Worm (Caenorhabditis elegans): ENCODE measurements around the gene E02H4.5.

The E02H4.5 gene

ce11 chrX:14255031-14255430 is at the start of gene E02H4.5:
Gene E02H4.5, minus strand, starts transcription at chrX:14255131.
- TF ChIP-seq daf-16 (GFP tag; optimal IDR thresholded peaks at IDR 0.05): no peak
- no peak for TF ChIP-seq daf-16 (tag; optimal IDR thresholded peaks at IDR 0.05)
- TF ChIP-seq nhr-77 (tag; optimal IDR thresholded peaks at IDR 0.05): no peak
- TF ChIP-seq mdl-1 (tag; optimal IDR thresholded peaks at IDR 0.05): no peak
- TF ChIP-seq dmd-6 (GFP tag; IDR thresholded peaks at IDR 0.05): no peak
- TF ChIP-seq zfp-3 (GFP tag; conservative IDR thresholded peaks at IDR 0.05): no peak
- TF ChIP-seq php-3 (GFP tag; IDR thresholded peaks at IDR 0.05): no peak
- TF ChIP-seq F49E8.2 (tag; optimal IDR thresholded peaks at IDR 0.05; ENCODE audit: borderline replicate concordance): no peak
- TF ChIP-seq pha-4 (GFP tag; IDR thresholded peaks at IDR 0.05): no peak
- no peak for TF ChIP-seq pha-4 (tag; optimal IDR thresholded peaks at IDR 0.05)
- TF ChIP-seq set-16 (GFP tag; IDR thresholded peaks at IDR 0.05): no peak
- no peak for TF ChIP-seq rbr-2 (tag; optimal IDR thresholded peaks at IDR 0.05)
- TF ChIP-seq F10B5.3 (tag; optimal IDR thresholded peaks at IDR 0.05): no peak
- no peak for TF ChIP-seq dve-1 (tag; optimal IDR thresholded peaks at IDR 0.05; ENCODE audit: insufficient read depth)
- no peak for TF ChIP-seq lin-39 (tag; optimal IDR thresholded peaks at IDR 0.05)
- no peak for TF ChIP-seq mxl-3 (GFP tag; optimal IDR thresholded peaks at IDR 0.05)
- TF ChIP-seq tag-97 (GFP tag; IDR thresholded peaks at IDR 0.05): no peak
- TF ChIP-seq zip-2 (tag; optimal IDR thresholded peaks at IDR 0.05): no peak
- TF ChIP-seq ZK337.2 (GFP tag; IDR thresholded peaks at IDR 0.05): no peak

- TF ChIP-seq mxl-2 (GFP tag; conservative IDR thresholded peaks at IDR 0.05): no peak
- no peak for TF ChIP-seq D1046.2 (GFP tag; IDR thresholded peaks at IDR 0.05)
- no peak for TF ChIP-seq R02D3.7 (tag; optimal IDR thresholded peaks at IDR 0.05)
- peak in 1 of 2 experiments; percentile 37 for TF ChIP-seq unc-62 (GFP tag; optimal IDR thresholded peaks at IDR 0.05 in 1 of 2)
- TF ChIP-seq unc-62 (tag; optimal IDR thresholded peaks at IDR 0.05): no peak
Measured at ce11 chrX:14303078-14303477, 48.1 kb upstream of the E02H4.5 start, which contains the start of gene C11H1.5. Gene C11H1.5, minus strand, starts transcription at chrX:14303178.

ce11 chrX:14297209-14297608 is 42.3 kb upstream of the E02H4.5 start:
- peak; percentile 46; the same call in 1 of the 2 replicates for TF ChIP-seq lim-7 (GFP tag; IDR thresholded peaks at IDR 0.05)
- no peak for TF ChIP-seq ZK546.5 (tag; optimal IDR thresholded peaks at IDR 0.05)
- TF ChIP-seq ctbp-1 (GFP tag; IDR thresholded peaks at IDR 0.05): peak; percentile 63; the same call in 1 of the 2 replicates
- peak; percentile 65 for TF ChIP-seq dmd-6 (GFP tag; IDR thresholded peaks at IDR 0.05)
- TF ChIP-seq mdt-29 (GFP tag; IDR thresholded peaks at IDR 0.05): no peak
- TF ChIP-seq ceh-20 (GFP tag; IDR thresholded peaks at IDR 0.05): peak; percentile 79
- no peak for TF ChIP-seq daf-8 (GFP tag; IDR thresholded peaks at IDR 0.05)
- TF ChIP-seq snpc-4 (tag; optimal IDR thresholded peaks at IDR 0.05): no peak
- no peak for TF ChIP-seq spr-3 (GFP tag; optimal IDR thresholded peaks at IDR 0.05)
- TF ChIP-seq unc-39 (tag; optimal IDR thresholded peaks at IDR 0.05): no peak
- no peak for TF ChIP-seq lin-29 (GFP tag; IDR thresholded peaks at IDR 0.05)
- TF ChIP-seq set-16 (GFP tag; IDR thresholded peaks at IDR 0.05): peak; percentile 67
- TF ChIP-seq nhr-237 (tag; optimal IDR thresholded peaks at IDR 0.05): no peak
- no peak for TF ChIP-seq T20F7.1 (GFP tag; optimal IDR thresholded peaks at IDR 0.05)
- TF ChIP-seq aly-2 (tag; optimal IDR thresholded peaks at IDR 0.05): no peak
- peak; percentile 83 for TF ChIP-seq ceh-28 (tag; optimal IDR thresholded peaks at IDR 0.05)
- TF ChIP-seq tag-97 (GFP tag; IDR thresholded peaks at IDR 0.05): no peak
- peak; percentile 61 for TF ChIP-seq dpl-1 (GFP tag; optimal IDR thresholded peaks at IDR 0.05)
- no peak for TF ChIP-seq saeg-2 (GFP tag; IDR thresholded peaks at IDR 0.05)
- TF ChIP-seq pha-4 (GFP tag; IDR thresholded peaks at IDR 0.05): no peak
- peak; percentile 10 for TF ChIP-seq pha-4 (tag; optimal IDR thresholded peaks at IDR 0.05)
- TF ChIP-seq hlh-11 (tag; optimal IDR thresholded peaks at IDR 0.05): peak; percentile 82
- TF ChIP-seq nhr-76 (tag; optimal IDR thresholded peaks at IDR 0.05): no peak
- TF ChIP-seq madf-5 (GFP tag; IDR thresholded peaks at IDR 0.05): 0 out of 4 replicates have a peak, but pooled peaks of 1 of the 2 experiments have one; percentile 48
- TF ChIP-seq zip-2 (tag; optimal IDR thresholded peaks at IDR 0.05): no peak
- no peak for TF ChIP-seq lin-39 (tag; optimal IDR thresholded peaks at IDR 0.05)
- TF ChIP-seq mep-1 (tag; optimal IDR thresholded peaks at IDR 0.05): peak; percentile 86
- no peak for TF ChIP-seq Y48G9A.11 (GFP tag; IDR thresholded peaks at IDR 0.05)
- TF ChIP-seq mxl-2 (GFP tag; conservative IDR thresholded peaks at IDR 0.05): no peak
- no peak for TF ChIP-seq Y105C5A.15 (GFP tag; IDR thresholded peaks at IDR 0.05)
- TF ChIP-seq Y75B8A.6 (GFP tag; IDR thresholded peaks at IDR 0.05): no peak
- no peak for TF ChIP-seq F49E8.2 (tag; optimal IDR thresholded peaks at IDR 0.05; ENCODE audit: borderline replicate concordance)
- peak; percentile 29; the same call in 1 of the 2 replicates for TF ChIP-seq lin-1 (GFP tag; IDR thresholded peaks at IDR 0.05)
- TF ChIP-seq T26A8.4 (GFP tag; IDR thresholded peaks at IDR 0.05): 0 out of 2 replicates have a peak, but pooled peaks have one; percentile 61
